Worm (Caenorhabditis elegans) whole organism, mixed stage, embryonic: ENCODE measurements around the gene B0252.1.

Experiments used
- M03D4.4 ChIP-seq: sonication (generic microtip); optimal IDR thresholded peaks from 2 replicates; lab custom pipeline; 2017; ENCODE audit warnings: mild to moderate bottlenecking, missing genetic modification characterization, missing compliant biosample characterization
- bed-3 ChIP-seq: fragments of 200-800 bp; sonication (Bioruptor generic); optimal IDR thresholded peaks from 3 replicates; lab custom pipeline; 2018; ENCODE audit warnings: mild to moderate bottlenecking, missing genetic modification characterization, moderate library complexity, missing compliant biosample characterization
- blmp-1 ChIP-seq: fragments of 150-350 bp; optimal IDR thresholded peaks from 2 replicates; lab custom pipeline; 2014; ENCODE audit warnings: missing biosample characterization, missing genetic modification characterization
- ceh-39 ChIP-seq: fragments of 150-350 bp; optimal IDR thresholded peaks from 2 replicates; lab custom pipeline; 2014; ENCODE audit warnings: missing biosample characterization, missing genetic modification characterization
- ceh-43 ChIP-seq: fragments of 200-800 bp; sonication (Bioruptor generic); optimal IDR thresholded peaks from 2 replicates; lab custom pipeline; 2018; ENCODE audit warnings: mild to moderate bottlenecking, missing genetic modification characterization, moderate library complexity, missing compliant biosample characterization
- ceh-83 ChIP-seq: fragments of 200-800 bp; sonication (Bioruptor generic); optimal IDR thresholded peaks from 2 replicates; lab custom pipeline; 2018; ENCODE audit warnings: mild to moderate bottlenecking, missing genetic modification characterization, missing compliant biosample characterization
- ces-1 ChIP-seq: fragments of 150-350 bp; optimal IDR thresholded peaks from 2 replicates; lab custom pipeline; 2014; ENCODE audit warnings: missing biosample characterization, missing genetic modification reagents, missing genetic modification characterization
- cnd-1 ChIP-seq: fragments of 200-800 bp; sonication (Bioruptor generic); optimal IDR thresholded peaks from 2 replicates; lab custom pipeline; 2018; ENCODE audit warnings: mild to moderate bottlenecking, missing genetic modification characterization, missing compliant biosample characterization
- drap-1 ChIP-seq: fragments of 200-800 bp; sonication (Bioruptor generic); optimal IDR thresholded peaks from 3 replicates; lab custom pipeline; 2018; ENCODE audit warnings: mild to moderate bottlenecking, missing genetic modification characterization, missing compliant biosample characterization
- elt-1 ChIP-seq: sonication (generic microtip); optimal IDR thresholded peaks from 2 replicates; lab custom pipeline; 2017; ENCODE audit warnings: missing genetic modification characterization, mild to moderate bottlenecking, missing compliant biosample characterization, antibody characterized with exemption, moderate library complexity, borderline replicate concordance; ENCODE audit not compliant: insufficient read depth
- elt-3 ChIP-seq: fragments of 150-350 bp; optimal IDR thresholded peaks from 2 replicates; lab custom pipeline; 2014; ENCODE audit warnings: missing biosample characterization, missing genetic modification characterization
- flh-1 ChIP-seq: fragments of 200-800 bp; sonication (Bioruptor generic); optimal IDR thresholded peaks from 2 replicates; lab custom pipeline; 2018; ENCODE audit warnings: mild to moderate bottlenecking, missing genetic modification characterization, moderate library complexity, missing compliant biosample characterization
- ham-2 ChIP-seq: fragments of 200-800 bp; sonication (Bioruptor generic); optimal IDR thresholded peaks from 2 replicates; lab custom pipeline; 2018; ENCODE audit warnings: mild to moderate bottlenecking, missing genetic modification characterization, missing compliant biosample characterization
- hlh-1 ChIP-seq: fragments of 150-350 bp; optimal IDR thresholded peaks from 2 replicates; lab custom pipeline; 2014; ENCODE audit warnings: missing biosample characterization, missing genetic modification reagents, missing genetic modification characterization
- lin-13 ChIP-seq: fragments of 150-350 bp; optimal IDR thresholded peaks from 2 replicates; lab custom pipeline; 2014; ENCODE audit warnings: missing biosample characterization, missing genetic modification characterization
- lin-32 ChIP-seq: fragments of 200-800 bp; sonication (Bioruptor generic); optimal IDR thresholded peaks from 2 replicates; lab custom pipeline; 2018; ENCODE audit warnings: mild to moderate bottlenecking, missing genetic modification characterization, missing compliant biosample characterization
- lsy-2 ChIP-seq: fragments of 150-350 bp; optimal IDR thresholded peaks from 2 replicates; lab custom pipeline; 2014; ENCODE audit warnings: missing biosample characterization, missing genetic modification characterization
- mab-5 ChIP-seq: fragments of 150-350 bp; optimal IDR thresholded peaks from 2 replicates; lab custom pipeline; 2014; ENCODE audit warnings: missing biosample characterization, missing genetic modification characterization
- mep-1 ChIP-seq: fragments of 150-350 bp; optimal IDR thresholded peaks from 2 replicates; lab custom pipeline; 2017; ENCODE audit warnings: missing biosample characterization, missing genetic modification reagents, missing genetic modification characterization, inconsistent platforms
- mls-2 ChIP-seq: sonication (generic microtip); optimal IDR thresholded peaks from 2 replicates; lab custom pipeline; 2016; ENCODE audit warnings: mild to moderate bottlenecking, missing genetic modification characterization, moderate library complexity, missing compliant biosample characterization
- nhr-12 ChIP-seq: fragments of 150-350 bp; optimal IDR thresholded peaks from 2 replicates; lab custom pipeline; 2014; ENCODE audit warnings: missing biosample characterization, missing genetic modification characterization
- nhr-2 ChIP-seq: fragments of 150-350 bp; optimal IDR thresholded peaks from 2 replicates; lab custom pipeline; 2014; ENCODE audit warnings: missing biosample characterization, missing genetic modification characterization
- nhr-237 ChIP-seq: fragments of 150-350 bp; optimal IDR thresholded peaks from 2 replicates; lab custom pipeline; 2014; ENCODE audit warnings: missing biosample characterization, missing genetic modification characterization
- nhr-28 ChIP-seq: fragments of 150-350 bp; optimal IDR thresholded peaks from 2 replicates; lab custom pipeline; 2014; ENCODE audit warnings: missing biosample characterization, missing genetic modification characterization
- nhr-76 ChIP-seq: sonication (generic microtip); optimal IDR thresholded peaks from 2 replicates; lab custom pipeline; 2017; ENCODE audit warnings: missing biosample characterization, missing genetic modification characterization
- pha-4 ChIP-seq: fragments of 150-350 bp; optimal IDR thresholded peaks from 2 replicates; lab custom pipeline; 2018; ENCODE audit warnings: missing biosample characterization, missing genetic modification reagents, missing genetic modification characterization
- sem-2 ChIP-seq: fragments of 200-800 bp; sonication (Bioruptor generic); optimal IDR thresholded peaks from 2 replicates; lab custom pipeline; 2018; ENCODE audit warnings: mild to moderate bottlenecking, missing genetic modification characterization, missing compliant biosample characterization
- snpc-4 ChIP-seq: fragments of 150-350 bp; optimal IDR thresholded peaks from 2 replicates; lab custom pipeline; 2014; ENCODE audit warnings: missing biosample characterization, missing genetic modification characterization
- sptf-1 ChIP-seq: sonication (generic microtip); optimal IDR thresholded peaks from 2 replicates; lab custom pipeline; 2017; ENCODE audit warnings: mild to moderate bottlenecking, missing genetic modification characterization, moderate library complexity, missing compliant biosample characterization
- tbx-8 ChIP-seq: fragments of 200-800 bp; sonication (Bioruptor generic); optimal IDR thresholded peaks from 2 replicates; lab custom pipeline; 2018; ENCODE audit warnings: mild to moderate bottlenecking, missing genetic modification characterization, moderate library complexity, missing compliant biosample characterization
- unc-120 ChIP-seq: sonication (generic microtip); optimal IDR thresholded peaks from 2 replicates; lab custom pipeline; 2017; ENCODE audit warnings: missing genetic modification characterization, missing compliant biosample characterization; ENCODE audit not compliant: poor library complexity, severe bottlenecking
- unc-39 ChIP-seq: fragments of 150-350 bp; optimal IDR thresholded peaks from 2 replicates; lab custom pipeline; 2014; ENCODE audit warnings: missing biosample characterization, missing genetic modification characterization
- unc-62 ChIP-seq: fragments of 150-350 bp; optimal IDR thresholded peaks from 2 replicates; lab custom pipeline; 2014; ENCODE audit warnings: missing biosample characterization, missing genetic modification reagents, missing genetic modification characterization
- zip-8 ChIP-seq: fragments of 150-350 bp; optimal IDR thresholded peaks from 2 replicates; lab custom pipeline; 2014; ENCODE audit warnings: missing biosample characterization, missing genetic modification characterization
- ztf-11 ChIP-seq: fragments of 150-350 bp; optimal IDR thresholded peaks from 2 replicates; lab custom pipeline; 2014; ENCODE audit warnings: missing biosample characterization, missing genetic modification characterization

Gene B0252.1

ce11 chrII:6955084-6955697 lies 35.7 kb downstream of the B0252.1 start:
- TF ChIP-seq unc-39 (no peak), sem-2 (no peak)

ce11 chrII:6958136-6958535 lies 38.7 kb downstream of the B0252.1 start:
- TF ChIP-seq unc-120 (tag; lab: Kevin White, UChicago) (no peak), flh-1 (GFP tag; lab: Kevin White, UChicago) (no peak), M03D4.4 (tag; lab: Kevin White, UChicago) (no peak), tbx-8 (GFP tag; lab: Kevin White, UChicago) (no peak), sptf-1 (no peak), mab-5 (tag; lab: Kevin White, UChicago) (no peak), lin-13 (tag; lab: Kevin White, UChicago) (no peak), nhr-2 (no peak), lin-32 (GFP tag; lab: Kevin White, UChicago) (no peak), drap-1 (GFP tag; lab: Kevin White, UChicago) (no peak), mep-1 (tag; lab: Kevin White, UChicago) (no peak), ceh-43 (no peak), ham-2 (GFP tag; lab: Kevin White, UChicago) (no peak), nhr-12 (no peak), ceh-83 (GFP tag; lab: Kevin White, UChicago) (no peak), ceh-39 (tag; lab: Kevin White, UChicago) (no peak), ztf-11 (tag; lab: Kevin White, UChicago) (no peak), lsy-2 (tag; lab: Kevin White, UChicago) (no peak), pha-4 (tag; lab: Kevin White, UChicago) (no peak)

ce11 chrII:6965573-6965972 lies 46.1 kb downstream of the B0252.1 start, which contains the start of gene tra-2:
TSS of gene tra-2 (minus strand) at chrII:6965673.
- TF ChIP-seq lin-32 (GFP tag; lab: Kevin White, UChicago) (no peak), pha-4 (tag; lab: Kevin White, UChicago) (no peak), hlh-1 (no peak), sem-2 (no peak), ces-1 (GFP tag; lab: Kevin White, UChicago) (no peak), nhr-2 (no peak), unc-62 (GFP tag; lab: Kevin White, UChicago) (no peak), nhr-76 (no peak), drap-1 (GFP tag; lab: Kevin White, UChicago) (no peak), ceh-83 (GFP tag; lab: Kevin White, UChicago) (no peak)

- TF ChIP-seq ceh-39 (tag; lab: Kevin White, UChicago): peak; percentile 1
- TF ChIP-seq flh-1 (GFP tag; lab: Kevin White, UChicago): no peak
- peak; percentile 60 for TF ChIP-seq lsy-2 (tag; lab: Kevin White, UChicago)
- TF ChIP-seq drap-1 (GFP tag; lab: Kevin White, UChicago): no peak
- TF ChIP-seq sptf-1: no peak
- TF ChIP-seq mls-2: no peak
- TF ChIP-seq blmp-1 (tag; lab: Kevin White, UChicago): no peak
- TF ChIP-seq pha-4 (tag; lab: Kevin White, UChicago): no peak
- no peak for TF ChIP-seq unc-39
- TF ChIP-seq ztf-11 (tag; lab: Kevin White, UChicago): no peak
- TF ChIP-seq nhr-2: no peak
- TF ChIP-seq unc-120 (tag; lab: Kevin White, UChicago): no peak
- peak; percentile 42 for TF ChIP-seq ces-1 (GFP tag; lab: Kevin White, UChicago)
- TF ChIP-seq, all 35 proteins: peak for 3
Measured at ce11 chrII:6967618-6968017, 48.1 kb downstream of the B0252.1 start, which contains the start of gene eif-2Bgamma. TSS of gene eif-2Bgamma (minus strand) at chrII:6967648.

ce11 chrII:6968191-6968675 lies 48.8 kb downstream of the B0252.1 start:
- TF ChIP-seq nhr-237 (tag; lab: Kevin White, UChicago) (no peak), unc-39 (no peak), blmp-1 (tag; lab: Kevin White, UChicago) (no peak), pha-4 (tag; lab: Kevin White, UChicago) (peak; percentile 39), ceh-83 (GFP tag; lab: Kevin White, UChicago) (peak; percentile 80), elt-1 (tag; lab: Kevin White, UChicago) (no peak), unc-62 (GFP tag; lab: Kevin White, UChicago) (peak; percentile 5), mab-5 (tag; lab: Kevin White, UChicago) (no peak), nhr-76 (no peak), unc-120 (tag; lab: Kevin White, UChicago) (peak; percentile 53), nhr-2 (no peak), ceh-39 (tag; lab: Kevin White, UChicago) (peak; percentile 69), mls-2 (peak; percentile 31), snpc-4 (tag; lab: Kevin White, UChicago) (no peak), flh-1 (GFP tag; lab: Kevin White, UChicago) (peak; percentile 27), M03D4.4 (tag; lab: Kevin White, UChicago) (peak; percentile 65), sem-2 (peak; percentile 55), bed-3 (GFP tag; lab: Kevin White, UChicago) (no peak), tbx-8 (GFP tag; lab: Kevin White, UChicago) (peak; percentile 43), nhr-28 (tag; lab: Kevin White, UChicago) (no peak), ces-1 (GFP tag; lab: Kevin White, UChicago) (peak; percentile 2), ceh-43 (no peak), zip-8 (no peak), cnd-1 (tag; lab: Kevin White, UChicago) (peak; percentile 82), nhr-12 (no peak), hlh-1 (peak; percentile 46), elt-3 (no peak), mep-1 (tag; lab: Kevin White, UChicago) (peak; percentile 6), sptf-1 (peak; percentile 65), ham-2 (GFP tag; lab: Kevin White, UChicago) (peak; percentile 66), lin-32 (GFP tag; lab: Kevin White, UChicago) (peak; percentile 42), drap-1 (GFP tag; lab: Kevin White, UChicago) (peak; percentile 63)
